Worm (Caenorhabditis elegans) whole organism, L4/young adult: ENCODE data around the gene F36H12.10.

ENCODE experiments used
- W03F9.2 ChIP-seq: fragments of 150-350 bp; optimal IDR thresholded peaks from 2 replicates; lab custom pipeline; 2014; ENCODE audit warnings: missing biosample characterization, missing genetic modification characterization
- dao-5 ChIP-seq: sonication (generic microtip); optimal IDR thresholded peaks from 2 replicates; lab custom pipeline; 2016; ENCODE audit warnings: missing genotype, missing genetic modification characterization, moderate library complexity, missing compliant biosample characterization
- him-1 ChIP-seq: sonication (generic microtip); optimal IDR thresholded peaks from 2 replicates; lab custom pipeline; 2016; ENCODE audit warnings: missing genotype, missing genetic modification reagents, missing genetic modification characterization, missing compliant biosample characterization

DNA sequence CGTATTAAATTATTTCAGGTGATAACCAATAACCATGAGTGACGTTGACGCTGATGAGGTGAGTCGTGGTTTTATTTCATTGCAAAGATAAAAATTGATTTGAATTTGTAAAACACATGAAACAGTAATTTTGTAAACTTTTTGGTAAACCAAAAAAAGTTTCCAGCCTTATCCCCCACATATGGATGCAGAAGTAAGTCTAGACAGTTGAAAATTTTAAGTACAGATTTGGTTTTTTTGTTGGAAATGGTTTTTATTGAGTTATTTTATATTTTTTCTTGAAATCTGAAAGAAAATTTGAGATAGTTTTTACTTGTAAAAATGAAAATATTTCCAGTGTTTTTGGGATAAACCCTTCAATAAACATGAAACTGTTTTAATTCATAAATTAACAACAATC is 50.0 kb downstream of the F36H12.10 start, which contains the start of gene tni-4:
- TF ChIP-seq dao-5 (tag; lab: Kevin White, UChicago) (no peak), him-1 (tag; lab: Kevin White, UChicago) (no peak), W03F9.2 (no peak)
